Fruit fly (Drosophila melanogaster) whole organism, embryonic: Measurements from ENCODE around the gene dpr3.

Experiments used
- Blimp-1 ChIP-seq: fragments of 200-800 bp; sonication (Bioruptor generic); optimal IDR thresholded peaks from 3 replicates; lab custom pipeline; 2018; ENCODE audit warnings: missing biosample characterization, missing genetic modification characterization, mild to moderate bottlenecking, moderate library complexity, missing genetic modification reagents
- BtbVII ChIP-seq: fragments of 200-800 bp; sonication (Bioruptor generic); optimal IDR thresholded peaks from 3 replicates; lab custom pipeline; 2017; ENCODE audit warnings: missing biosample characterization, mild to moderate bottlenecking, missing genetic modification characterization
- CG10321 ChIP-seq: fragments of 200-800 bp; sonication (Bioruptor generic); IDR thresholded peaks from 2 replicates; pipeline ENCODE4 v1.3.6; 2022; ENCODE audit warnings: missing biosample characterization, missing genetic modification characterization
- CG10654 ChIP-seq: fragments of 200-800 bp; sonication (Bioruptor generic); optimal IDR thresholded peaks from 2 replicates; lab custom pipeline; 2016; ENCODE audit warnings: missing biosample characterization, missing genetic modification characterization
- CG11085 ChIP-seq: fragments of 200-800 bp; sonication (Bioruptor generic); IDR thresholded peaks from 2 replicates; pipeline ENCODE4 v1.3.6; 2022; ENCODE audit warnings: missing biosample characterization, missing genetic modification characterization
- CG12299 ChIP-seq: fragments of 200-800 bp; sonication (Bioruptor generic); optimal IDR thresholded peaks from 2 replicates; lab custom pipeline; 2018; ENCODE audit warnings: missing biosample characterization, mild to moderate bottlenecking, missing genetic modification characterization
- CG1602 ChIP-seq: fragments of 200-800 bp; sonication (Bioruptor generic); optimal IDR thresholded peaks from 3 replicates; lab custom pipeline; 2016; ENCODE audit warnings: missing biosample characterization, missing genetic modification characterization
- CG18011 ChIP-seq: fragments of 200-800 bp; sonication (Bioruptor generic); optimal IDR thresholded peaks from 2 replicates; lab custom pipeline; 2017; ENCODE audit warnings: missing biosample characterization, missing genetic modification characterization, mild to moderate bottlenecking, moderate library complexity, missing genotype
- CG2712 ChIP-seq: fragments of 200-800 bp; optimal IDR thresholded peaks from 3 replicates; lab custom pipeline; 2019; ENCODE audit warnings: missing biosample characterization, mild to moderate bottlenecking, missing genetic modification characterization, moderate library complexity
- CG2889 ChIP-seq: fragments of 200-800 bp; sonication (Bioruptor generic); IDR thresholded peaks from 3 replicates; pipeline ENCODE4 v1.3.6; 2022; ENCODE audit warnings: missing biosample characterization, missing genetic modification characterization
- CG3726 ChIP-seq: fragments of 200-800 bp; sonication (Bioruptor generic); IDR thresholded peaks from 3 replicates; pipeline ENCODE4, ENCODE4 v1.3.6; 2022; ENCODE audit warnings: missing biosample characterization, missing genetic modification characterization
- CG4360 ChIP-seq: fragments of 200-800 bp; sonication (Bioruptor generic); IDR thresholded peaks from 2 replicates; pipeline ENCODE4 v1.3.6; 2022; ENCODE audit warnings: missing biosample characterization, missing genetic modification characterization
- Dek ChIP-seq: fragments of 200-800 bp; sonication (Bioruptor generic); optimal IDR thresholded peaks from 3 replicates; lab custom pipeline; 2019; ENCODE audit warnings: missing biosample characterization, mild to moderate bottlenecking, missing genetic modification characterization, moderate library complexity
- HLH3B ChIP-seq: fragments of 200-800 bp; sonication (Bioruptor generic); IDR thresholded peaks from 2 replicates; pipeline ENCODE4 v1.3.6; 2022; ENCODE audit warnings: missing biosample characterization, missing genetic modification characterization
- Hsf ChIP-seq: fragments of 200-800 bp; sonication (Bioruptor generic); optimal IDR thresholded peaks from 3 replicates; lab custom pipeline; 2016; ENCODE audit warnings: missing biosample characterization, missing genetic modification characterization
- Lim3 ChIP-seq: fragments of 200-800 bp; sonication (Bioruptor generic); IDR thresholded peaks from 2 replicates; pipeline ENCODE4 v1.3.6; 2022; ENCODE audit warnings: missing biosample characterization, missing genetic modification characterization
- MESR4 ChIP-seq: fragments of 200-800 bp; sonication (Bioruptor generic); optimal IDR thresholded peaks from 2 replicates; lab custom pipeline; 2018; ENCODE audit warnings: missing biosample characterization, mild to moderate bottlenecking, missing genetic modification characterization, moderate library complexity
- Meics ChIP-seq: fragments of 200-800 bp; sonication (Bioruptor generic); optimal IDR thresholded peaks from 2 replicates; lab custom pipeline; 2017; ENCODE audit warnings: missing biosample characterization, mild to moderate bottlenecking, missing genetic modification characterization
- Oli ChIP-seq: fragments of 200-800 bp; sonication (Bioruptor generic); optimal IDR thresholded peaks from 2 replicates; lab custom pipeline; 2018; ENCODE audit warnings: missing biosample characterization, mild to moderate bottlenecking, missing genetic modification characterization, moderate library complexity
- Six4 ChIP-seq: fragments of 200-800 bp; sonication (Bioruptor generic); optimal IDR thresholded peaks from 2 replicates; lab custom pipeline; 2016; ENCODE audit warnings: missing biosample characterization, missing genetic modification characterization
- Tbp ChIP-seq: fragments of >200 bp; optimal IDR thresholded peaks from 2 replicates; lab custom pipeline; 2018; ENCODE audit warnings: missing biosample characterization, missing genetic modification characterization
- Usf ChIP-seq: fragments of 200-800 bp; sonication (Bioruptor generic); optimal IDR thresholded peaks from 2 replicates; lab custom pipeline; 2017; ENCODE audit warnings: missing genotype, missing biosample characterization, missing genetic modification characterization
- ac ChIP-seq: fragments of 200-800 bp; sonication (Bioruptor generic); optimal IDR thresholded peaks from 3 replicates; lab custom pipeline; 2017; ENCODE audit warnings: missing biosample characterization, mild to moderate bottlenecking, missing genetic modification characterization
- ase ChIP-seq: fragments of 200-800 bp; sonication (Bioruptor generic); IDR thresholded peaks from 3 replicates; pipeline ENCODE4 v1.3.6; 2022; ENCODE audit warnings: missing biosample characterization, missing genetic modification characterization
- ato ChIP-seq: fragments of 200-800 bp; sonication (Bioruptor generic); IDR thresholded peaks from 2 replicates; pipeline ENCODE4 v1.3.6; 2022; ENCODE audit warnings: missing biosample characterization, missing genetic modification characterization; ENCODE audit not compliant: partially characterized antibody
- bcd ChIP-seq: fragments of 200-800 bp; sonication (Bioruptor generic); optimal IDR thresholded peaks from 2 replicates; lab custom pipeline; 2017; ENCODE audit warnings: missing biosample characterization, mild to moderate bottlenecking, missing genetic modification characterization
- chn ChIP-seq: fragments of 200-800 bp; sonication (Bioruptor generic); optimal IDR thresholded peaks from 2 replicates; lab custom pipeline; 2016; ENCODE audit warnings: missing biosample characterization, missing genetic modification characterization
- dan ChIP-seq: fragments of 200-800 bp; sonication (Bioruptor generic); IDR thresholded peaks from 2 replicates; pipeline ENCODE4 v1.3.6; 2022; ENCODE audit warnings: missing biosample characterization, missing genetic modification characterization
- dmrt11E ChIP-seq: fragments of 200-800 bp; sonication (Bioruptor generic); optimal IDR thresholded peaks from 3 replicates; lab custom pipeline; 2018; ENCODE audit warnings: missing biosample characterization, mild to moderate bottlenecking, missing genetic modification characterization, moderate library complexity
- esg ChIP-seq: fragments of 200-800 bp; sonication (Bioruptor generic); conservative IDR thresholded peaks from 2 replicates; pipeline ENCODE4 v1.3.6; 2022; ENCODE audit warnings: missing biosample characterization, missing genetic modification characterization
- eyg ChIP-seq: fragments of 200-800 bp; sonication (Bioruptor generic); optimal IDR thresholded peaks from 3 replicates; lab custom pipeline; 2016; ENCODE audit warnings: missing biosample characterization, missing genetic modification characterization
- fd102C ChIP-seq: fragments of 200-800 bp; sonication (Bioruptor generic); optimal IDR thresholded peaks from 2 replicates; lab custom pipeline; 2018; ENCODE audit warnings: missing biosample characterization, mild to moderate bottlenecking, missing genetic modification characterization, moderate library complexity
- gcm2 ChIP-seq: fragments of 200-800 bp; sonication (Bioruptor generic); optimal IDR thresholded peaks from 2 replicates; lab custom pipeline; 2016; ENCODE audit warnings: missing biosample characterization, missing genetic modification characterization
- ham ChIP-seq: fragments of 200-800 bp; sonication (Bioruptor generic); IDR thresholded peaks from 2 replicates; pipeline ENCODE4 v1.3.6; 2022; ENCODE audit warnings: missing biosample characterization, missing genetic modification characterization
- hth ChIP-seq: fragments of >200 bp; optimal IDR thresholded peaks from 2 replicates; lab custom pipeline; 2017; ENCODE audit warnings: inconsistent platforms
- ken ChIP-seq: fragments of 200-800 bp; sonication (Bioruptor generic); IDR thresholded peaks from 3 replicates; pipeline ENCODE4 v1.3.6; 2022; ENCODE audit warnings: missing biosample characterization, missing genetic modification characterization
- mirr ChIP-seq: fragments of 200-800 bp; sonication (Bioruptor generic); optimal IDR thresholded peaks from 3 replicates; lab custom pipeline; 2018; ENCODE audit warnings: missing biosample characterization, mild to moderate bottlenecking, missing genetic modification characterization
- run ChIP-seq: fragments of 200-800 bp; sonication (Bioruptor generic); optimal IDR thresholded peaks from 3 replicates; lab custom pipeline; 2018; ENCODE audit warnings: missing biosample characterization, mild to moderate bottlenecking, missing genetic modification characterization
- slou ChIP-seq: fragments of 200-800 bp; sonication (Bioruptor generic); optimal IDR thresholded peaks from 3 replicates; lab custom pipeline; 2016; ENCODE audit warnings: missing biosample characterization, missing genetic modification characterization
- so ChIP-seq: fragments of 200-800 bp; sonication (Bioruptor generic); IDR thresholded peaks from 3 replicates; pipeline ENCODE4 v1.3.6; 2022; ENCODE audit warnings: missing biosample characterization, missing genetic modification characterization
- trh ChIP-seq: fragments of 200-800 bp; sonication (Bioruptor generic); optimal IDR thresholded peaks from 2 replicates; lab custom pipeline; 2016; ENCODE audit warnings: missing biosample characterization, missing genetic modification characterization
- tx ChIP-seq: fragments of 200-800 bp; sonication (Bioruptor generic); optimal IDR thresholded peaks from 2 replicates; lab custom pipeline; 2016; ENCODE audit warnings: missing biosample characterization, missing genetic modification characterization
- zen ChIP-seq: fragments of 200-800 bp; sonication (Bioruptor generic); optimal IDR thresholded peaks from 3 replicates; lab custom pipeline; 2018; ENCODE audit warnings: missing biosample characterization, mild to moderate bottlenecking, missing genetic modification characterization, moderate library complexity
- zfh1 ChIP-seq: fragments of 200-800 bp; sonication (Bioruptor generic); IDR thresholded peaks from 3 replicates; pipeline ENCODE4 v1.3.6; 2022; ENCODE audit warnings: missing biosample characterization, missing genetic modification characterization

dpr3 gene

DNA sequence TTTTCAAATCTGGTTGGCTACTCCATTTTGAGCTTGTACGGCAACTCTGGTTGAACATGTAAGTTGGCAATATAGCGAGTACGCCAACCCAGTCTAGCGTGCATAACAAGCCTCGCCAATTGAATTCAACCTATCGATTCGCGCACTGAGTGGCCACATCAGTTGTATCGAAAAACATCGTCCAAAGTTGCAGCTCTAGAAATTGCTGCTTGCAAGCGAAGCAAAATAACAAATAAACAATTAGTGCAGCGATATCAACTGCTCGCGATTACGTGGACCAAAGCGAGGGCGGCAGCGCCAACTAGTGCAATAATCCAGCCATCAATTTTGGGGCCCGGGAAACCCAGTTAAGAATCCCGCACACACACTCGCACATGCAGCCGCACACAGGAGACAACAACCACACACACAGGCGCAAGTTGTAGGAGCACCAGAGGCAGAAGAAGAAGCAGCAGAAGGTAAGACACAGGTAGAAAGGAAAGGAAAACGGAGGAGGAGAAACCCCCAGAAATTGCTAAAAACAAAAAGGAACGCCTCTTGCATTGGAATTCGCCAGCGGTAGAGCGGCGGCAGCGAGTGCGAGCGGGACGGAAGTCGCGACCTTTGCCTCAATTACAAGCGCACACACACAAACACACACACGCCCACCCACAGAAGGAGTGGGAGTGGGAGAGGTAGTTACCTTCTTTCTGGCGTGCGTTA lies 72.0 kb downstream of the dpr3 start (continued):
- TF ChIP-seq CG1602 (GFP tag; lab: Kevin White, UChicago) (no peak), CG3726 (GFP tag; lab: Robert Waterston, UW) (no peak), bcd (GFP tag; lab: Kevin White, UChicago) (peak; percentile 37), ken (GFP tag; lab: Robert Waterston, UW) (0 out of 3 replicates have a peak, but pooled peaks have one; percentile 42), Dek (tag; lab: Kevin White, UChicago) (peak; percentile 30), HLH3B (GFP tag; lab: Robert Waterston, UW) (no peak), CG2889 (no peak), Usf (no peak), esg (GFP tag; lab: Robert Waterston, UW) (no peak), slou (GFP tag; lab: Kevin White, UChicago) (peak; percentile 19), so (GFP tag; lab: Robert Waterston, UW) (no peak), CG18011 (peak; percentile 21), zen (tag; lab: Kevin White, UChicago) (peak; percentile 53), run (tag; lab: Kevin White, UChicago) (no peak), dan (GFP tag; lab: Robert Waterston, UW) (no peak), CG2712 (tag; lab: Kevin White, UChicago) (peak; percentile 69), chn (GFP tag; lab: Kevin White, UChicago) (peak; percentile 24), trh (GFP tag; lab: Kevin White, UChicago) (no peak), CG4360 (GFP tag; lab: Robert Waterston, UW) (peak; percentile 55), ase (GFP tag; lab: Robert Waterston, UW) (no peak), mirr (GFP tag; lab: Kevin White, UChicago) (peak; percentile 33), MESR4 (GFP tag; lab: Kevin White, UChicago) (peak; percentile 95), Tbp (GFP tag; lab: Kevin White, UChicago) (no peak), eyg (GFP tag; lab: Kevin White, UChicago) (no peak), Meics (GFP tag; lab: Kevin White, UChicago) (no peak), ham (GFP tag; lab: Robert Waterston, UW) (no peak), Lim3 (GFP tag; lab: Robert Waterston, UW) (no peak), ato (GFP tag; lab: Robert Waterston, UW) (peak; percentile 84), Blimp-1 (GFP tag; lab: Kevin White, UChicago) (no peak), CG10654 (GFP tag; lab: Kevin White, UChicago) (peak; percentile 2), Oli (tag; lab: Kevin White, UChicago) (no peak), tx (GFP tag; lab: Kevin White, UChicago) (no peak), CG11085 (GFP tag; lab: Robert Waterston, UW) (no peak), Six4 (GFP tag; lab: Kevin White, UChicago) (no peak), zfh1 (0 out of 3 replicates have a peak, but pooled peaks have one; percentile 11), ac (no peak), CG10321 (no peak), BtbVII (no peak), fd102C (GFP tag; lab: Kevin White, UChicago) (no peak), dmrt11E (tag; lab: Kevin White, UChicago) (no peak), CG12299 (no peak), Hsf (GFP tag; lab: Kevin White, UChicago) (peak; percentile 8), hth (lab: Kevin White, UChicago) (no peak), gcm2 (GFP tag; lab: Kevin White, UChicago) (no peak)
- TF ChIP-seq, all 482 proteins: peak for 172
